Fruit fly (Drosophila melanogaster): ENCODE results near the gene CG42266.

The CG42266 gene

DNA sequence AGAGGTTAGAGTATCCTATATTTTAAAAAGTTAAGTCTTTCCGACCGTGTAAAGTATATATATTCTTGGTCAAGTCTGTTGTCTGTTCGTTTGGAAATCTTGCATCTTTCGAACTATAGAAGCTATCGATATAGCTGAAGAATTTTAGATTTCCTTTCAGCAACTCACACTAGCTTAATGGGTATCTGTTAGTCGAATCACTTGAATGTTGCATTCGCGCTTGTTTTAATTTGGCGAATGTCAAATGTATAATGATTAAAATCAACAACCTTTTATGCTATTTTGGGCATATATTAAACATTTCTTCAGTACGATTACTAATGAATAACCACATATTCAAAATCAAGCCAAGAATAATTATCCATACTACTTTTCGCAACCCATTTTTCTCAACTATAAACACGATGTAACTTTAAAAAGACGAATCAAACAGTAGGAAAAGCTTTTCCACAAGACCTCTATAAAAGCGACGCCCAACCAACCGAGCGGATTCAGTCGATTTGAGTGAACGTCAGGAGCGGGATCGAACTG is 46.4 kb downstream of the CG42266 start, which contains the start of gene Cyp303a1:
Cyp303a1 (plus strand) TSS at position 481 of the 531 bp plus-strand sequence.
- no peak for TF ChIP-seq dmrt93B (GFP tag; optimal IDR thresholded peaks at IDR 0.05)
- TF ChIP-seq jim (GFP tag; optimal IDR thresholded peaks at IDR 0.05) = no peak
- no peak for TF ChIP-seq Myc (optimal IDR thresholded peaks at IDR 0.05)
- TF ChIP-seq Rel (GFP tag; optimal IDR thresholded peaks at IDR 0.05) = no peak
- no peak for TF ChIP-seq Rel (tag; optimal IDR thresholded peaks at IDR 0.05)
- TF ChIP-seq Hr78 (GFP tag; optimal IDR thresholded peaks at IDR 0.05) = no peak
- TF ChIP-seq CrebA (GFP tag; optimal IDR thresholded peaks at IDR 0.05; ENCODE audit: borderline replicate concordance) = no peak
- TF ChIP-seq tai (GFP tag; optimal IDR thresholded peaks at IDR 0.05) = no peak
- TF ChIP-seq lola (GFP tag; optimal IDR thresholded peaks at IDR 0.05) = no peak
- TF ChIP-seq GATAd (GFP tag; optimal IDR thresholded peaks at IDR 0.05) = no peak
- TF ChIP-seq pan (optimal IDR thresholded peaks at IDR 0.05) = no peak
- TF ChIP-seq fru (GFP tag; optimal IDR thresholded peaks at IDR 0.05) = no peak
- no peak for TF ChIP-seq dsf (GFP tag; optimal IDR thresholded peaks at IDR 0.05; ENCODE audit: borderline replicate concordance)
- no peak for TF ChIP-seq Hr83 (GFP tag; optimal IDR thresholded peaks at IDR 0.05; ENCODE audit: poor library complexity, severe bottlenecking)
- TF ChIP-seq ey (GFP tag; optimal IDR thresholded peaks at IDR 0.05) = no peak

DNA sequence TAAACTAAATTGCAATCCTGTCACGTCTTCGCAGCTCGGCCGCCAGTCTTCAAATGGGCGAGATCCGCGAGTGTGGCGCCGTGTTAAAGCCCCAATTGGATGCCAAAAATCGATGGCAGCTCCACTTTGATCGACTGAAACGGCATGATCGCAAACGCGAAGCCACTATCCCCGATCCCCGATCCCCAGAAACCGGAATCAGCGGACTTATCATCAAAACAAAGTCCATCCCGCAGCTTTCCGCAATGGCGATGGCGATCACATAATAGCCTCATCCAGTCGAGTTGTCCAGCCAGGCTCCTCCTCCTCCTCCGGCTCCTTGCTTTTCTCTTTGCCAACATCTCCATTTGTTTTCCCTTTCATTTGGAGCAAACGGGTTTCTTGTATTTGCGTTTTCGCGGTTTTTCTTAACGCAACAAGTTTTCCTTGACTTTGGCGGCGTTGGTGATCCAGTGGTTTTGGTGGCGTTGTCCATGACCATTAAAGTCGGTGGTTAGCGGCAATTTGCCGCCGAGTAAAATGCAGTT is 47.1 kb downstream of the CG42266 start, which contains the start of gene CG13258:
CG13258 (minus strand) TSS at position 51 of the 527 bp plus-strand sequence.
- TF ChIP-seq dsf (GFP tag; optimal IDR thresholded peaks at IDR 0.05; ENCODE audit: borderline replicate concordance) (no peak), sv (GFP tag; optimal IDR thresholded peaks at IDR 0.05) (no peak), dmrt93B (GFP tag; optimal IDR thresholded peaks at IDR 0.05) (no peak), OdsH (GFP tag; optimal IDR thresholded peaks at IDR 0.05) (no peak), pan (optimal IDR thresholded peaks at IDR 0.05) (no peak), h (GFP tag; optimal IDR thresholded peaks at IDR 0.05) (no peak), psq (GFP tag; optimal IDR thresholded peaks at IDR 0.05) (no peak), Dif (GFP tag; optimal IDR thresholded peaks at IDR 0.05; ENCODE audit: partially characterized antibody) (no peak), Mio (GFP tag; optimal IDR thresholded peaks at IDR 0.05) (no peak), Jra (GFP tag; optimal IDR thresholded peaks at IDR 0.05) (no peak), sage (GFP tag; optimal IDR thresholded peaks at IDR 0.05) (no peak), Hr78 (GFP tag; optimal IDR thresholded peaks at IDR 0.05) (no peak), br (GFP tag; optimal IDR thresholded peaks at IDR 0.05) (no peak), tai (GFP tag; optimal IDR thresholded peaks at IDR 0.05) (no peak), N (GFP tag; optimal IDR thresholded peaks at IDR 0.05) (no peak), jim (GFP tag; optimal IDR thresholded peaks at IDR 0.05) (no peak), dl (GFP tag; optimal IDR thresholded peaks at IDR 0.05; ENCODE audit: insufficient read depth in 1 of 2, partially characterized antibody in 2 of 2) (no peak)

DNA sequence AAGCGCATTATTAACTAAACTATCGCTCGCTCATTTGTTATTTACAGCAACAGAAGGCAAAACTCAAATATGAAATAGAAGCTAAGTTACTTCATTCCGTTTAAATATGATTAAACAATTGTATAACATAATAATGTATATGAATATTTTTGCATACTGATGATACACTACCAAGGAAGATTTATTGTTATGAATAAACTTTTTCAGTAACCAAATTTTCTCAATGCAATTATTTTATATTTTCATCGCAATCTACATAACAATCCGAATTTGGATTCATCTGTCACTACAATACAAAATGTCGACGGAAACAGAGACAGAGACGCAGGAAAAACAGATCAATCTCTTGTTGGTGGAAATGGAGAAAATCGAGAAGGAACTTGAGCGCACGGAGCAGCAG is 49.2 kb downstream of the CG42266 start, which contains the start of gene CG17329:
CG17329 (plus strand) TSS at position 301 of the 400 bp plus-strand sequence.
- TF ChIP-seq sv (GFP tag; optimal IDR thresholded peaks at IDR 0.05) (no peak), Sp1 (GFP tag; optimal IDR thresholded peaks at IDR 0.05) (no peak), h (GFP tag; optimal IDR thresholded peaks at IDR 0.05) (no peak), GATAd (GFP tag; optimal IDR thresholded peaks at IDR 0.05) (no peak), CG9705 (GFP tag; optimal IDR thresholded peaks at IDR 0.05) (no peak), Abd-B (GFP tag; optimal IDR thresholded peaks at IDR 0.05) (no peak), Vsx2 (GFP tag; optimal IDR thresholded peaks at IDR 0.05; ENCODE audit: partially characterized antibody) (no peak), dl (GFP tag; optimal IDR thresholded peaks at IDR 0.05; ENCODE audit: insufficient read depth in 1 of 2, partially characterized antibody in 2 of 2) (no peak), jim (GFP tag; optimal IDR thresholded peaks at IDR 0.05) (no peak), sage (GFP tag; optimal IDR thresholded peaks at IDR 0.05) (no peak), foxo (GFP tag; optimal IDR thresholded peaks at IDR 0.05) (no peak), woc (GFP tag; optimal IDR thresholded peaks at IDR 0.05) (no peak), fru (GFP tag; optimal IDR thresholded peaks at IDR 0.05) (no peak), CG32264 (GFP tag; optimal IDR thresholded peaks at IDR 0.05) (no peak), Hnf4 (GFP tag; optimal IDR thresholded peaks at IDR 0.05) (no peak), CrebA (GFP tag; optimal IDR thresholded peaks at IDR 0.05; ENCODE audit: borderline replicate concordance) (no peak), psq (GFP tag; optimal IDR thresholded peaks at IDR 0.05) (no peak), Rel (GFP tag; optimal IDR thresholded peaks at IDR 0.05) (no peak), Rel (tag; optimal IDR thresholded peaks at IDR 0.05) (no peak), ey (GFP tag; optimal IDR thresholded peaks at IDR 0.05) (no peak)
